Fruit fly (Drosophila melanogaster) whole organism, wandering third instar larva: ENCODE results near the gene Hsp68.

Source experiments
- Rel ChIP-seq, 2 experiments: fragments of 200-800 bp; sonication (Bioruptor generic) in 1 of 2; optimal IDR thresholded peaks; 2 replicates in 1 of 2; 3 replicates in 1 of 2; lab custom pipeline; 2016 to 2019; ENCODE audit warnings: mild to moderate bottlenecking in 2 of 2, missing biosample characterization in 2 of 2, missing genetic modification characterization in 2 of 2, moderate library complexity in 1 of 2
- lola ChIP-seq: fragments of >200 bp; optimal IDR thresholded peaks from 2 replicates; lab custom pipeline; 2017; ENCODE audit warnings: missing biosample characterization, missing genetic modification characterization
- psq ChIP-seq: fragments of 200-800 bp; sonication (Bioruptor generic); optimal IDR thresholded peaks from 3 replicates; lab custom pipeline; 2017; ENCODE audit warnings: missing biosample characterization, mild to moderate bottlenecking, missing genetic modification characterization, moderate library complexity
- sage ChIP-seq: fragments of 200-800 bp; sonication (Bioruptor generic); optimal IDR thresholded peaks from 2 replicates; lab custom pipeline; 2016; ENCODE audit warnings: missing biosample characterization, mild to moderate bottlenecking, missing genetic modification characterization

DNA sequence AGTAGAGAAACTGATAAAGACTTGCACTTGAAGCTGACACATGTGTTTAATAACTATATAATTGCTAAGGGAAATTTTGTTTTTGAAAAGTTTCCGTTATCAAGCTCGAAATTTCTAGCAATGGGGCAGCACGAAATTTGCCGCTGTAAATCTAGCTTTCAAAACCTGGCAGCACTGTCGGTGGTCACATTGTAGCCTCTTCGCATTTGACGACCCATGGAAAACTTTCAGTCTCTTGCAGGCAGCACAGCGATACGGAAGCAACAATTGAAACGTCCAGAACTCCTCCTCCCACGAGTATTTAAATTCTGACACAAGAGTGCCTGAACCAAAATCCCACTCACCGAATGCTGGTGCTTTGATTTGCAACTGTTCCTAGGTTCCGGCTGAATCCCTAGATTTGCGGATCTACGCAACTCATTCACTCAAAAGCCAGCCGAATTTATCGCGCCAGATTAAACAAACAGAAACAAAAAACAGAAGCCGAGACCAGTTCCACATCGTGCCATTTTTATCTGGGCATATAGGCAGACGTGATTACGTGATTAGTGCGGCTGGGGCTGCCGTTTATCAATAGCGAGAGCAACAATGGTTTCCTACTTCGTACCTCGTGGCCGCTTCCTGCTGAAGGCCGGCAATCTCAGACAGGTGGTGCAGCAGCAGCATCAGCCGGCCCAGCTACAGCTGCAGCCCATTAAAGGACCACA is 5.5 kb downstream of the Hsp68 start:
- TF ChIP-seq lola (GFP tag; lab: Kevin White, UChicago) (no peak), sage (GFP tag; lab: Kevin White, UChicago) (no peak), psq (no peak), Rel (GFP tag; optimal IDR thresholded peaks at IDR 0.05; lab: Kevin White, UChicago) (no peak), Rel (tag; optimal IDR thresholded peaks at IDR 0.05; lab: Kevin White, UChicago) (peak; percentile 28)
